Fruit fly (Drosophila melanogaster): ENCODE results near the gene Kah.

DNA sequence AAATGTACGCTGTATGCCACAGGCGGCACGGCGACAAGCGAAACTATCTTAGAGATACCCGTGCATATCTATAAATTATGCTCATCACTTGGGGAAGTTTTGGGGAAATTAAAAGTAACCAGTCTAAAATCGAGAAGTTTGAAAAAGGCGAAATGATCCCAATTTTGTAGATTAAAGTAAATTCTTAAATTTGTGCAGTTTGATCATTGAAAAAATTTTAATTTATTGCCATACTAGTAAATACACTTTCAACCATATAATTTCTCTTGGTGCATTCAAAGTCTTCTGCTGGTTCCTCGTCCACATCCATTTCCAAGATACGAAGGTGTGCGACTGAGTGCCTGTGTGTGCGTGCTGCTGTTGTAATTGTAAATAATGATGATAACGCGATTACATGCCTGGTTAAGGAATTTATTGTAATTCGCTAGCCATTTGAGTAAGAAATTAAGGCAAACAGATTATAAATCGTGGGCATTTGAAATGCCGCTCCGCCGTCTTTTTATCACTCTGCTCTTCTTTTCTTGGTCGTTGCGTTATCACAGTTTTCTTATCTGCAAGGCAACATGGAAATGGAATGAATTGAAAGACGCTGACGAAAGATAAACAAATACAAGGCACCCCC, 26.5 kb upstream of the Kah start:
- TF ChIP-seq dmrt93B (GFP tag; optimal IDR thresholded peaks at IDR 0.05) (no peak), usp (GFP tag; optimal IDR thresholded peaks at IDR 0.05) (no peak), sage (GFP tag; optimal IDR thresholded peaks at IDR 0.05) (no peak), N (GFP tag; optimal IDR thresholded peaks at IDR 0.05) (no peak), fru (GFP tag; optimal IDR thresholded peaks at IDR 0.05) (peak; percentile 51), CG9705 (GFP tag; optimal IDR thresholded peaks at IDR 0.05) (no peak), OdsH (GFP tag; optimal IDR thresholded peaks at IDR 0.05) (peak; percentile 1), Hnf4 (GFP tag; optimal IDR thresholded peaks at IDR 0.05) (no peak), pan (optimal IDR thresholded peaks at IDR 0.05) (no peak), Myc (optimal IDR thresholded peaks at IDR 0.05) (no peak), Vsx2 (GFP tag; optimal IDR thresholded peaks at IDR 0.05; ENCODE audit: partially characterized antibody) (no peak)
